Fruit fly (Drosophila melanogaster) whole organism: ENCODE measurements around the gene dsb.

Source experiments
- CG8478 ChIP-seq: fragments of >200 bp; optimal IDR thresholded peaks from 2 replicates; lab custom pipeline; 2018; ENCODE audit warnings: inconsistent platforms
- Dll ChIP-seq: fragments of >200 bp; optimal IDR thresholded peaks from 2 replicates; lab custom pipeline; 2017
- EcR ChIP-seq, 2 experiments: fragments of >200 bp; optimal IDR thresholded peaks; 2 replicates each; lab custom pipeline; 2017; ENCODE audit warnings: missing biosample characterization in 2 of 2, missing genetic modification characterization in 2 of 2, missing genetic modification reagents in 2 of 2
- pan ChIP-seq: fragments of >200 bp; optimal IDR thresholded peaks from 2 replicates; lab custom pipeline; 2017
- psq ChIP-seq: fragments of >200 bp; optimal IDR thresholded peaks from 2 replicates; lab custom pipeline; 2017
- usp ChIP-seq: fragments of >200 bp; optimal IDR thresholded peaks from 2 replicates; lab custom pipeline; 2017; ENCODE audit warnings: missing biosample characterization, missing genetic modification characterization, mixed read lengths

dsb gene

DNA sequence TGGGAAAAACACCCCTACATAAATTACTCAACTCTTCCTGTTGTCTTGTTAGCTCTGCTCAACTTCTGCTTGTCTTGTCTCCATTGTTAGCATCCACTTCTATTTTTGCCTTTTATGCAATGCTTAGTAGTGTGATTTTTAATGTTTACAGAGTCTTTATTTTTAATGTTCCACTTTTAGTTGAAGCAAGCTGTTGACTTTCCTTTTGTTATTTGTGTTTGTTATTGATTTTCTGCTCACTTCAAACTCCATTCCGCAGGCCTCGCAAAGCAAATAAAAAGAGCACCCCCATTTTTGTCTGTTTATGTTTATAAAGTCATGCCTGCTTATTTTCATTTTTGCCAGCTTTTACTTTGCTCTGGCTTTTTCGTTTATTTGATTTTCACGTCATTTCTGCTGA lies 28.1 kb downstream of the dsb start:
- TF ChIP-seq EcR (GFP tag; optimal IDR thresholded peaks at IDR 0.05; lab: Kevin White, UChicago) (no peak), usp (GFP tag; lab: Kevin White, UChicago) (no peak), pan (no peak)

DNA sequence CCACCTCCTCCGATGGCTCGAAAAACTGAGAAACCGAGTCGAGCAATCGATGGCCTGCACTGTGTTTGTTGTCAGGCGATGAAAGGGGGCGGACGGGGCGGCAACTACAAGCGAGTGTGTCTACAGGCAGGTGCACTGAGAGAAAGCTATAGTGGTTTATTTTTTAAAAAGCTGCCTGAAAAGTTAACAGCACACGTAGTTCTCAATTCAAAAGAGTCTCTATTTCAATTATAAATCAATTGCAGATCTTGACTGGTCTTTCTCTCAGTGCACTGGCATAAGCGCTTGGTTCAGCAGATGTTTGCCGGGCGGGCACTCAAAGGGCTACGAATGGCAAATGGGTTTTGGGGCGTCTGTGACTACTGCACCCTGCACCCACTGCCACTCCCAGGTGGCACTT lies 29.3 kb downstream of the dsb start:
- TF ChIP-seq usp (GFP tag; lab: Kevin White, UChicago) (no peak), Dll (lab: Kevin White, UChicago) (no peak), psq (lab: Kevin White, UChicago) (no peak), CG8478 (lab: Kevin White, UChicago) (no peak), EcR (GFP tag; optimal IDR thresholded peaks at IDR 0.05; lab: Kevin White, UChicago) (no peak), pan (no peak)

DNA sequence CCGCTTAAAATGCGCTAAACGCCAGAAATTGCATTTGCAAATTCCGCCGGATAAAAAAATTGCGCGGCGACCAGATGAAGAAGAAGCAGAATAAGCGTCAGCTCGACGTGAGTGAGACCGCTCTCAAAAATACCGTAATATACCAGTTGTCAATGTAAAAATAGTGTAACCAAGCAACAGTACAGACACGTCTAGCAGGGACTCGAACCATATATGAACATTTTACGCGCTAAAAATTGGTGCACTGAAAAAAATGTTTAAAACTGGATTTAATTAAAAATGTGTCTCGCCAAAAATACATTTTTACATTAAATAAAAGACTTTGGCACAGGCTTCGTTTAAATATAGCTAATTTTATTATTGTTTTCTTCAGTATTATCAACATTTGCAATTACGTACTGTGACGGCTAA lies 33.8 kb downstream of the dsb start, which contains the start of gene dre4:
TSS of gene dre4 (minus strand) at position 98 of the 411 bp plus-strand sequence.
- TF ChIP-seq psq (lab: Kevin White, UChicago) (no peak), Dll (lab: Kevin White, UChicago) (no peak), usp (GFP tag; lab: Kevin White, UChicago) (no peak), pan (no peak), EcR (GFP tag; optimal IDR thresholded peaks at IDR 0.05; lab: Kevin White, UChicago) (no peak), CG8478 (lab: Kevin White, UChicago) (no peak)

DNA sequence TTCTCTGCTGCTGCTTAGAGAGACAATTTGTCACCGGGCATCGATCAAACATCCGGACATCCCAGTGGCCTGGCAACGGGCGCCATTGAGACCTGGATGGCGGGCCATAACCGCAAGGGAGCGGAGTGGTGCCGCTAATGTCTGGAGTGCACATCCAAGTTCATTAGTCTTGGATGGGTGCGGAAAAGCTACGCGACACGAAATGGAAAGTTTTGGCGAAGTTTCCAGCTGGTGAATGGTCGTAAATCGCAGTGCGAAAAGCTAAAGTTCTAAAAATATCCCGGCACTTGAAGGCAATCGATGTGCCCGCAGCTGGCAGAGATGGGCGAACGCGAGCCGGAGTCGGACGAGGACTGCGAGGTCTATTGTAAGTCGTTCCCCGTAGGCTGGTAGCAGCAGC lies 40.3 kb downstream of the dsb start, which contains the start of gene CG13924:
TSS of gene CG13924 (plus strand) at position 301 of the 400 bp plus-strand sequence.
- TF ChIP-seq psq (lab: Kevin White, UChicago): no peak
- no peak for TF ChIP-seq pan
- TF ChIP-seq usp (GFP tag; lab: Kevin White, UChicago): no peak
- no peak for TF ChIP-seq Dll (lab: Kevin White, UChicago)
- TF ChIP-seq CG8478 (lab: Kevin White, UChicago): no peak
- no peak for TF ChIP-seq EcR (GFP tag; optimal IDR thresholded peaks at IDR 0.05; lab: Kevin White, UChicago)

DNA sequence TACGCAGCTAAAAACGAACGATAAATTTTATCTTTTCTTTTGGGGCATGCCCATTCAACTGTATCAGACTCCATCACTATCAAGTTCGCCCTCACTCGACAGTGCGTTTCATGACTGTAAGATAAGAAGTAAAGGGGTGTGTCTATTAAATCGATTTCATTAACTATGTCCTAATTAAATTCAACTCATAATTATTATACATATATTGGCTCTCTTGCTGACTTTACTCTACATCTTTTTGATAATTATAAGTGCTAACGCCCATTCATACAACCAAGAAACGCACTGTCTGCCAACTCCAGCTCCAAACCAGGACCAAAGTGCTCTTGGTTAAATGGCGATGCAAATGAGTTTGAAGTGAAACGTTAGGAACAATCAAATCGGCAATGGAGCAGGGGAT lies 41.2 kb downstream of the dsb start:
- TF ChIP-seq CG8478 (lab: Kevin White, UChicago) (no peak), Dll (lab: Kevin White, UChicago) (no peak)

DNA sequence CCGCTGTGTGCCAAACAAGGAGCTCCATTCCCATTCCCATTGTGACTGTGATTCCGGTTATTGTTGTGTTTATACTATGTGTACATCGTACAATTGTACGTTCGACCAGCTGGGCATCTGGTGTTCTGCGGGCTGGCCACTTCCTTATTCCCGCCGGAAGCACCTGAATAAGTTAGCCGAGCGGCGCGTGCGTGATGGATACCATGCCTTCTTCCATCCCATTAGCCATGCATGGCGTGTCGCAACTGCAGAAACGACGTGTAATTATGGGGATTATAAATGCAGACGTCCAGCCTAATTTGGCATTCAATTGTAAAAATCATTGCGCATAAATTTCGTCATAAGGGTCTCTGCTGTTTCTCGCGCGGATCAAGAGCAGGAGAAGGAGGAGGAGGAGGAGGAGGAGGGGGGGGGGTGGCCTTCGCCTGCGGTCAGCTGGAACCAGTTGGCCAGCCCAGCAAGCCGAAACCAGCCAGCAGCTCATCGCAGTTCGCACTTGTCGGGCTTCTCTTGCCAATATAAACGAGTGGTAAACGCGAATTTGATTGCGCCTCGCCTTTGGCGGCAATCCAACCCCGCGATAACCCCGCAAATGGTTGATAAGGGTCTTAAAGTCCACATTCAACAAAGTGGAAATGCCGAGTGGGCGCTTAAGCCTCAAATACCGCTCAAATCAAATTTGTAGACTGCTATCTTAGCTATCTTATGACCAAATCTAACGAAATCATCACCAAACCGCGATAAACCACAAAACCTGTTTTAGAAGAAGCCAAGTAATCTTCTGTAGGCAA lies 43.8 kb downstream of the dsb start:
- TF ChIP-seq Dll (lab: Kevin White, UChicago) (peak; percentile 42), usp (GFP tag; lab: Kevin White, UChicago) (no peak), psq (lab: Kevin White, UChicago) (no peak), pan (no peak)

DNA sequence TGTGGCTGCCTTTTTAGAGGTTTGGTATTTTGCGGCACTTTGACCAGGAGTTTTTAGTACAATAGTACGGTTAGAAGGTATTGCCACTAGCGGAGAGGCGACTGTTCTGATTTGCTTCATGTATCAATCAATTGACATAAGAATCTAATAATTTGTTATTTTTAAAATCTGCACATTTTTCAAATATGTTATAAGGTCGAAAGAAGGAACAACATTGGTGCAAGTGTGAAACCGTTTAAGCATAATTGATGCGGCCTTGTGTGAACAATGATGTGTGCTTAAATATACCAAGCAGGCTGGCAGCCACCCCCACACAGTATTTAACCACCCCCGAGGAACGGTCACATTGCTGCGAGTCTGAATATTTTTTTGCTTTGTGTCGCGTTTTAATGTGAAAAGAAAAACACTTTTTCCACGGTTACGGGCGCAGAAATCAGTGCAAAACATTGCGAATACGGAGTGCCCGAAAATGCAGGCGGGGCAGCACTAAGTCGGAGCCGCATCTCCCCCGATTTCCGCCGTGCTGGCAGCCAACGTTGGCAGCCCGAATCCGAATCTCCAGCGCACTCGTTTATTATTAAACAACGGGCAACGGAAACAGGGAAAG lies 44.8 kb downstream of the dsb start, which contains the start of the genes HBS1 and CG12025:
TSS of gene HBS1 (minus strand) at position 120 of the 607 bp plus-strand sequence.
TSS of gene CG12025 (plus strand) at position 310 of the 607 bp plus-strand sequence.
- no peak for TF ChIP-seq usp (GFP tag; lab: Kevin White, UChicago)

DNA sequence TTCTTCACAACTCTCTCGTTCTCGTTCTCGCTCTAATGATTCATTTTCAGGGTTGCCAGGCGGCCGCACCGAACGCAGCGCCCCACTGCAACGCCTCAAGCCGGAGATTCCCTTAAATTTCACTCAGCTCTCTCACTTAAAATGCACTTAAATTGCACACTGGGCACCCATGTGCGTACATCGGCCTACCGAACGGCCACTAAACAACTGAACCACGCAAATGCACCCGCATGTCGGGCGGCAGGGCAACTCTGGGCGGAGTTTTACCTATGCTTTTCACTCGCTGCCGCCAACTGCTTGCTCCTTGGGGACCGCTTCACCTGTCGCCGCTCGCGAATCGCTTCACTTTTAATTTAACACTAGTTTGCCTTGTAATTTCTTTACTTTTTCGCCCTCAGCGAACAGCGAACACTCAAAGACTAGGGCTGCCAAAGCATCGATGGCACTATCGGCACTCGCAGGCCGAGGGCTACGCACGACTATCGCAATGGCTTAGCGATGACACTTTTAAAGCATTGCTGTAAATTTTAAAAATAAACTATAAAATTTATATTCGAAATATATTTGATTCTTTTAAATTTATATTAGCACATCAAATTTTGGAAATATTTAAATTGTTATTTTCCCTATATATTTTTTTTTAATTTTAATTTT lies 48.1 kb downstream of the dsb start, which contains the start of gene Rap1:
TSS of gene Rap1 (minus strand) at position 446 of the 654 bp plus-strand sequence.
- TF ChIP-seq EcR (GFP tag; optimal IDR thresholded peaks at IDR 0.05; lab: Kevin White, UChicago) (no peak), pan (no peak), psq (lab: Kevin White, UChicago) (no peak), Dll (lab: Kevin White, UChicago) (peak; percentile 20)

DNA sequence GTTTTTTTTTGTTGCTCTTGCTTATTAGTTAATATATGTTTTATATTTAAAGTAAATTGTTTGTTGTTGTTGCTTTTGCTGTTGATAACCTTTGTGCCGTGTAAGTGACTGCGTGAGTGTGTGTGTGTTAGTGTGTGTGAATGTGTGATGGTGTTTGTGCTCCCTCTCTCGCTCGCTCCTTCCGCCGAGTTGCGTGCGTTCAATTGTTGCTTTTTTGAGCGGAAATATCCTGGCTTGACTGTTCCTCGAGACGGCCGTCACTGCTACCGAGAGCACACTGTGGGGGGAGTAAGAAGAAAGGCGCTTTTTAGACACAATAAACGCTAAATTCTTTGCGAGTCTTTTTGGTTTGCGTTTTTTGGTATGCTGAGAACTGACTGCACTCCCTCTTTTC lies 48.6 kb downstream of the dsb start:
- TF ChIP-seq CG8478 (lab: Kevin White, UChicago) (peak; percentile 28), psq (lab: Kevin White, UChicago) (no peak)

DNA sequence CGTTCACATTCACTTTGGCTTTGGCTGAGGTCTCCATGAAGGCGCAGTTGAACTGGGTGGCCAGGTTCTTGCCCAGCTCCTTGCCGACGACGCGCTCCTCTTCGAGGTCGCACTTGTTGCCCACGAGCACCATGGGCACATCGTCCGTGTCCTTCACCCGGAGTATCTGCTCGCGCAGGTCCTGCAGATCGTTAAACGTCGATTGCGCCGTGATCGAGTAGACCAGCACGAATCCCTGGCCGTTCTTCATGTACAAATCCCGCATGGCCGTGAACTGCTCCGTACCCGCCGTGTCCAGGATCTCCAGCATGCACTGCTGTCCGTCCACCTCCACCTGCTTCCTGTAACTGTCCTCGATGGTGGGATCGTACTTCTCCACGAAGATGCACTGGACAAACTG lies 49.2 kb downstream of the dsb start:
- TF ChIP-seq pan: no peak
- no peak for TF ChIP-seq psq (lab: Kevin White, UChicago)
- no peak for TF ChIP-seq CG8478 (lab: Kevin White, UChicago)
- TF ChIP-seq EcR (GFP tag; optimal IDR thresholded peaks at IDR 0.05; lab: Kevin White, UChicago): no peak
- TF ChIP-seq usp (GFP tag; lab: Kevin White, UChicago): no peak
- TF ChIP-seq Dll (lab: Kevin White, UChicago): no peak

DNA sequence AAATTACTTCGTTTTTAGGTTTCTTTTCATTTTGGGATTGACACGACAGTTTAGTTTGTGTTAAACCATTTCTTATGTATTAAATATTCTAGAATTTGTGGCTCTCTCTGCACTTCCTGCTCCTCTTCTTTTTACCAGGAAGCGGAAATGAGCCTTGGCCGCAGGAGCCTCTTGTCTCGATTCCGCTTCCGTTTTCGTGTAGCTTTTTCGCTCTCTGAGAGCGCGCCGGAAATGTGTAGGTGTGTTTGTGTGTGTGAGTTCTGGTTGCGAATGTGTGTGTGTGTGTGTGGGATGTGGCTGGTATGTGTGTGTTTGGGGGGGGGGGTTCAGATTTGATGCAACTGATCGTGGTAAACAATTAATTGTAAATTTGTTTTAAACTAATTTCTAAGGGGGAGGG lies 50.4 kb downstream of the dsb start:
- TF ChIP-seq pan (no peak), CG8478 (lab: Kevin White, UChicago) (no peak)
